Fruit fly (Drosophila melanogaster) whole organism, embryonic: ENCODE data around the gene beta'COP.

Source experiments
- Ada2b ChIP-seq: fragments of 200-800 bp; sonication (Bioruptor generic); IDR thresholded peaks from 2 replicates; pipeline ENCODE4 v1.3.6; 2022; ENCODE audit warnings: missing biosample characterization, missing genetic modification characterization
- Antp ChIP-seq: fragments of 200-800 bp; sonication (Bioruptor generic); optimal IDR thresholded peaks from 3 replicates; lab custom pipeline; 2016; ENCODE audit warnings: missing biosample characterization, missing genetic modification characterization
- Asciz ChIP-seq: fragments of 200-800 bp; sonication (Bioruptor generic); optimal IDR thresholded peaks from 2 replicates; lab custom pipeline; 2017; ENCODE audit warnings: missing biosample characterization, mild to moderate bottlenecking, missing genetic modification characterization, missing genetic modification reagents
- CG10209 ChIP-seq: fragments of 200-800 bp; sonication (Bioruptor generic); optimal IDR thresholded peaks from 3 replicates; lab custom pipeline; 2017; ENCODE audit warnings: missing biosample characterization, mild to moderate bottlenecking, missing genetic modification characterization, missing genetic modification reagents
- CG10321 ChIP-seq: fragments of 200-800 bp; sonication (Bioruptor generic); IDR thresholded peaks from 2 replicates; pipeline ENCODE4 v1.3.6; 2022; ENCODE audit warnings: missing biosample characterization, missing genetic modification characterization
- CG10565 ChIP-seq: fragments of 200-800 bp; sonication (Bioruptor generic); optimal IDR thresholded peaks from 3 replicates; lab custom pipeline; 2016; ENCODE audit warnings: missing biosample characterization, mild to moderate bottlenecking, missing genetic modification characterization
- CG11695 ChIP-seq: fragments of 200-800 bp; sonication (Bioruptor generic); IDR thresholded peaks from 3 replicates; pipeline ENCODE4 v1.3.6; 2022; ENCODE audit warnings: missing biosample characterization, missing genetic modification characterization
- CG15479 ChIP-seq: fragments of 200-800 bp; sonication (Bioruptor generic); optimal IDR thresholded peaks from 3 replicates; lab custom pipeline; 2019; ENCODE audit warnings: missing biosample characterization, mild to moderate bottlenecking, missing genetic modification characterization, moderate library complexity
- CG16815 ChIP-seq: fragments of 200-800 bp; sonication (Bioruptor generic); optimal IDR thresholded peaks from 3 replicates; lab custom pipeline; 2017; ENCODE audit warnings: missing biosample characterization, mild to moderate bottlenecking, missing genetic modification characterization
- CG17612 ChIP-seq: fragments of 200-800 bp; sonication (Bioruptor generic); IDR thresholded peaks from 2 replicates; pipeline ENCODE4 v1.3.6; 2022; ENCODE audit warnings: missing biosample characterization, missing genetic modification characterization
- CG17829 ChIP-seq: fragments of 200-800 bp; optimal IDR thresholded peaks from 2 replicates; lab custom pipeline; 2019; ENCODE audit warnings: missing biosample characterization, mild to moderate bottlenecking, missing genetic modification characterization, moderate library complexity
- CG30403 ChIP-seq: fragments of 200-800 bp; sonication (Bioruptor generic); optimal IDR thresholded peaks from 3 replicates; lab custom pipeline; 2016; ENCODE audit warnings: missing biosample characterization, missing genetic modification characterization
- CG3163 ChIP-seq: fragments of 200-800 bp; sonication (Bioruptor generic); optimal IDR thresholded peaks from 3 replicates; lab custom pipeline; 2016; ENCODE audit warnings: missing biosample characterization, missing genetic modification characterization
- CG43689 ChIP-seq: fragments of 200-800 bp; sonication (Bioruptor generic); IDR thresholded peaks from 2 replicates; pipeline ENCODE4 v1.3.6; 2022; ENCODE audit warnings: missing biosample characterization, missing genetic modification characterization
- CG4617 ChIP-seq: fragments of 200-800 bp; sonication (Bioruptor generic); optimal IDR thresholded peaks from 3 replicates; lab custom pipeline; 2016; ENCODE audit warnings: missing biosample characterization, missing genetic modification characterization, borderline replicate concordance
- CG5245 ChIP-seq: fragments of 200-800 bp; sonication (Bioruptor generic); optimal IDR thresholded peaks from 3 replicates; lab custom pipeline; 2016; ENCODE audit warnings: missing biosample characterization, missing genetic modification characterization
- CG7357 ChIP-seq: fragments of 200-800 bp; sonication (Bioruptor generic); IDR thresholded peaks from 3 replicates; pipeline ENCODE4 v1.3.6; 2022; ENCODE audit warnings: missing biosample characterization, missing genetic modification characterization
- CG7372 ChIP-seq: fragments of 200-800 bp; sonication (Bioruptor generic); IDR thresholded peaks from 2 replicates; pipeline ENCODE4 v1.3.6; 2022; ENCODE audit warnings: missing biosample characterization, missing genetic modification characterization
- CG7987 ChIP-seq: fragments of 200-800 bp; sonication (Bioruptor generic); optimal IDR thresholded peaks from 2 replicates; lab custom pipeline; 2018; ENCODE audit warnings: missing biosample characterization, mild to moderate bottlenecking, missing genetic modification characterization, moderate library complexity
- CG8089 ChIP-seq: fragments of 200-800 bp; sonication (Bioruptor generic); optimal IDR thresholded peaks from 3 replicates; lab custom pipeline; 2016; ENCODE audit warnings: missing biosample characterization, missing genetic modification characterization
- CG8281 ChIP-seq: fragments of 200-800 bp; sonication (Bioruptor generic); optimal IDR thresholded peaks from 2 replicates; lab custom pipeline; 2018; ENCODE audit warnings: missing biosample characterization, mild to moderate bottlenecking, missing genetic modification characterization, moderate library complexity
- CG8765 ChIP-seq: fragments of 200-800 bp; sonication (Bioruptor generic); IDR thresholded peaks from 2 replicates; pipeline ENCODE4 v1.3.6; 2022; ENCODE audit warnings: missing biosample characterization, missing genetic modification characterization
- CG9876 ChIP-seq: fragments of 200-800 bp; sonication (Bioruptor generic); optimal IDR thresholded peaks from 2 replicates; lab custom pipeline; 2016; ENCODE audit warnings: missing biosample characterization, missing genetic modification characterization
- Dref ChIP-seq: fragments of 200-800 bp; sonication (Bioruptor generic); IDR thresholded peaks from 2 replicates; pipeline ENCODE4 v1.3.6; 2022; ENCODE audit warnings: missing biosample characterization, missing genetic modification characterization
- Fer3 ChIP-seq: fragments of 200-800 bp; sonication (Bioruptor generic); optimal IDR thresholded peaks from 2 replicates; lab custom pipeline; 2018; ENCODE audit warnings: missing biosample characterization, mild to moderate bottlenecking, missing genetic modification characterization, moderate library complexity
- Gsc ChIP-seq: fragments of 200-800 bp; sonication (Bioruptor generic); IDR thresholded peaks from 2 replicates; pipeline ENCODE4 v1.3.6; 2022; ENCODE audit warnings: missing biosample characterization, missing genetic modification characterization
- Gug ChIP-seq: fragments of 200-800 bp; sonication (Bioruptor generic); IDR thresholded peaks from 4 replicates; pipeline ENCODE4 v1.3.6; 2022; ENCODE audit warnings: missing biosample characterization, missing genetic modification characterization
- HLH54F ChIP-seq: fragments of 200-800 bp; sonication (Bioruptor generic); optimal IDR thresholded peaks from 3 replicates; lab custom pipeline; 2016; ENCODE audit warnings: missing biosample characterization, missing genetic modification characterization
- HLHmδ ChIP-seq: fragments of 200-800 bp; sonication (Bioruptor generic); optimal IDR thresholded peaks from 2 replicates; lab custom pipeline; 2018; ENCODE audit warnings: missing biosample characterization, mild to moderate bottlenecking, missing genetic modification characterization, moderate library complexity
- Hmx ChIP-seq: fragments of 200-800 bp; sonication (Bioruptor generic); optimal IDR thresholded peaks from 2 replicates; lab custom pipeline; 2016; ENCODE audit warnings: missing biosample characterization, missing genetic modification characterization
- MESR4 ChIP-seq: fragments of 200-800 bp; sonication (Bioruptor generic); optimal IDR thresholded peaks from 2 replicates; lab custom pipeline; 2018; ENCODE audit warnings: missing biosample characterization, mild to moderate bottlenecking, missing genetic modification characterization, moderate library complexity
- NC2β ChIP-seq: fragments of 200-800 bp; sonication (Bioruptor generic); optimal IDR thresholded peaks from 2 replicates; lab custom pipeline; 2016; ENCODE audit warnings: missing biosample characterization, missing genetic modification characterization
- NFAT ChIP-seq: fragments of 200-800 bp; sonication (Bioruptor generic); IDR thresholded peaks from 2 replicates; pipeline ENCODE4 v1.3.6; 2022; ENCODE audit warnings: missing biosample characterization, missing genetic modification characterization
- NK7.1 ChIP-seq: fragments of 200-800 bp; sonication (Bioruptor generic); optimal IDR thresholded peaks from 3 replicates; lab custom pipeline; 2016; ENCODE audit warnings: missing biosample characterization, missing genetic modification characterization
- Side ChIP-seq: fragments of 200-800 bp; sonication (Bioruptor generic); optimal IDR thresholded peaks from 2 replicates; lab custom pipeline; 2016; ENCODE audit warnings: missing biosample characterization, missing genetic modification characterization
- Sox100B ChIP-seq: fragments of 200-800 bp; sonication (Bioruptor generic); optimal IDR thresholded peaks from 3 replicates; lab custom pipeline; 2018; ENCODE audit warnings: missing biosample characterization, mild to moderate bottlenecking, missing genetic modification characterization
- Usf ChIP-seq: fragments of 200-800 bp; sonication (Bioruptor generic); optimal IDR thresholded peaks from 2 replicates; lab custom pipeline; 2017; ENCODE audit warnings: missing genotype, missing biosample characterization, missing genetic modification characterization
- ara ChIP-seq: fragments of 200-800 bp; sonication (Bioruptor generic); IDR thresholded peaks from 2 replicates; pipeline ENCODE4 v1.3.6; 2022; ENCODE audit warnings: missing biosample characterization, missing genetic modification characterization
- az2 ChIP-seq: fragments of 200-800 bp; sonication (Bioruptor generic); optimal IDR thresholded peaks from 3 replicates; lab custom pipeline; 2016; ENCODE audit warnings: missing biosample characterization, missing genetic modification characterization
- croc ChIP-seq: fragments of 200-800 bp; sonication (Bioruptor generic); conservative IDR thresholded peaks from 3 replicates; pipeline ENCODE4 v1.3.6; 2022; ENCODE audit warnings: missing biosample characterization, missing genetic modification characterization
- dan ChIP-seq: fragments of 200-800 bp; sonication (Bioruptor generic); IDR thresholded peaks from 2 replicates; pipeline ENCODE4 v1.3.6; 2022; ENCODE audit warnings: missing biosample characterization, missing genetic modification characterization
- gsb-n ChIP-seq: fragments of 200-800 bp; sonication (Bioruptor generic); optimal IDR thresholded peaks from 3 replicates; lab custom pipeline; 2018; ENCODE audit warnings: missing biosample characterization, mild to moderate bottlenecking, missing genetic modification characterization
- h ChIP-seq: fragments of >200 bp; optimal IDR thresholded peaks from 2 replicates; lab custom pipeline; 2017
- ind ChIP-seq: fragments of 200-800 bp; sonication (Bioruptor generic); optimal IDR thresholded peaks from 3 replicates; lab custom pipeline; 2016; ENCODE audit warnings: missing biosample characterization, missing genetic modification characterization
- jing ChIP-seq: fragments of 200-800 bp; sonication (Bioruptor generic); optimal IDR thresholded peaks from 2 replicates; lab custom pipeline; 2018; ENCODE audit warnings: missing biosample characterization, mild to moderate bottlenecking, missing genetic modification characterization
- nom ChIP-seq: fragments of 200-800 bp; sonication (Bioruptor generic); optimal IDR thresholded peaks from 2 replicates; lab custom pipeline; 2017; ENCODE audit warnings: missing biosample characterization, missing genetic modification characterization, mild to moderate bottlenecking, moderate library complexity, missing genetic modification reagents
- psq ChIP-seq: fragments of 200-800 bp; sonication (Bioruptor generic); optimal IDR thresholded peaks from 2 replicates; lab custom pipeline; 2017; ENCODE audit warnings: missing biosample characterization, missing genetic modification characterization
- sd ChIP-seq: fragments of 200-800 bp; sonication (Bioruptor generic); optimal IDR thresholded peaks from 3 replicates; lab custom pipeline; 2018; ENCODE audit warnings: missing biosample characterization, mild to moderate bottlenecking, missing genetic modification characterization, moderate library complexity
- sr ChIP-seq: fragments of 200-800 bp; sonication (Bioruptor generic); IDR thresholded peaks from 3 replicates; pipeline ENCODE4 v1.3.6; 2022; ENCODE audit warnings: missing biosample characterization, missing genetic modification characterization
- stwl ChIP-seq: fragments of 200-800 bp; sonication (Bioruptor generic); optimal IDR thresholded peaks from 3 replicates; lab custom pipeline; 2018; ENCODE audit warnings: missing biosample characterization, mild to moderate bottlenecking, missing genetic modification characterization, moderate library complexity
- tio ChIP-seq: fragments of 200-800 bp; sonication (Bioruptor generic); optimal IDR thresholded peaks from 2 replicates; lab custom pipeline; 2017; ENCODE audit warnings: missing biosample characterization, missing genetic modification characterization, inconsistent platforms
- zf30C ChIP-seq: fragments of 200-800 bp; sonication (Bioruptor generic); optimal IDR thresholded peaks from 3 replicates; lab custom pipeline; 2018; ENCODE audit warnings: missing biosample characterization, mild to moderate bottlenecking, missing genetic modification characterization

The beta'COP gene

dm6 chr2L:13368940-13369339 lies 9.8 kb upstream of the beta'COP start, which contains the start of gene CG31855 (continued):
- TF ChIP-seq CG9876 (GFP tag; lab: Kevin White, UChicago) (peak; percentile 15), CG3163 (GFP tag; lab: Kevin White, UChicago) (peak; percentile 19), Hmx (GFP tag; lab: Kevin White, UChicago) (peak; percentile 78), CG8089 (GFP tag; lab: Kevin White, UChicago) (peak; percentile 43), NFAT (GFP tag; lab: Robert Waterston, UW) (peak; percentile 94), CG11695 (GFP tag; lab: Robert Waterston, UW) (peak; percentile 70), psq (GFP tag; lab: Kevin White, UChicago) (peak; percentile 7), CG30403 (peak; percentile 90), CG17612 (peak; percentile 39), CG10321 (GFP tag; lab: Robert Waterston, UW) (0 out of 2 replicates have a peak, but pooled peaks have one; percentile 21), jing (no peak), Gug (GFP tag; lab: Robert Waterston, UW) (peak; percentile 77), Fer3 (tag; lab: Kevin White, UChicago) (peak; percentile 85), dan (GFP tag; lab: Robert Waterston, UW) (no peak), sd (tag; lab: Kevin White, UChicago) (peak; percentile 53), ara (peak; percentile 62; the same call in 1 of the 2 replicates), Gsc (GFP tag; lab: Robert Waterston, UW) (no peak), CG16815 (GFP tag; lab: Kevin White, UChicago) (peak; percentile 63), CG8765 (no peak; the same call in 1 of the 2 replicates), NC2β (GFP tag; lab: Kevin White, UChicago) (peak; percentile 73), HLH54F (GFP tag; lab: Kevin White, UChicago) (peak; percentile 74), CG15479 (GFP tag; lab: Kevin White, UChicago) (no peak), Asciz (GFP tag; lab: Kevin White, UChicago) (peak; percentile 71), HLHmδ (GFP tag; lab: Kevin White, UChicago) (no peak), h (lab: Kevin White, UChicago) (no peak), Ada2b (peak; percentile 74), CG4617 (GFP tag; lab: Kevin White, UChicago) (peak; percentile 90), sr (GFP tag; lab: Robert Waterston, UW) (peak; percentile 48; the same call in 2 of the 3 replicates), zf30C (GFP tag; lab: Kevin White, UChicago) (no peak), CG43689 (GFP tag; lab: Robert Waterston, UW) (peak; percentile 39; the same call in 1 of the 2 replicates), gsb-n (tag; lab: Kevin White, UChicago) (peak; percentile 72), Dref (GFP tag; lab: Robert Waterston, UW) (0 out of 2 replicates have a peak, but pooled peaks have one; percentile 25), CG17829 (peak; percentile 80), Sox100B (peak; percentile 74), CG8281 (tag; lab: Kevin White, UChicago) (peak; percentile 49), MESR4 (GFP tag; lab: Kevin White, UChicago) (peak; percentile 75), Antp (peak; percentile 79), tio (no peak), Usf (GFP tag; lab: Kevin White, UChicago) (peak; percentile 9), CG10565 (GFP tag; lab: Kevin White, UChicago) (peak; percentile 44), CG7357 (GFP tag; lab: Robert Waterston, UW) (peak; percentile 14; the same call in 1 of the 3 replicates), CG5245 (GFP tag; lab: Kevin White, UChicago) (peak; percentile 79), az2 (peak; percentile 87), CG7372 (peak; percentile 78), croc (GFP tag; lab: Robert Waterston, UW) (peak; percentile 53), CG7987 (peak; percentile 79), ind (GFP tag; lab: Kevin White, UChicago) (peak; percentile 87), nom (GFP tag; lab: Kevin White, UChicago) (peak; percentile 73), stwl (peak; percentile 55), NK7.1 (no peak), Side (GFP tag; lab: Kevin White, UChicago) (peak; percentile 64), CG10209 (GFP tag; lab: Kevin White, UChicago) (peak; percentile 76)
